Fruit fly (Drosophila melanogaster) whole organism, embryonic: ENCODE results near the gene CG31468.

ENCODE experiments used
- ATbp ChIP-seq: fragments of 200-800 bp; sonication (Bioruptor generic); optimal IDR thresholded peaks from 2 replicates; lab custom pipeline; 2017; ENCODE audit warnings: missing biosample characterization, mild to moderate bottlenecking, missing genetic modification characterization, missing genetic modification reagents
- Antp ChIP-seq: fragments of 200-800 bp; sonication (Bioruptor generic); optimal IDR thresholded peaks from 3 replicates; lab custom pipeline; 2016; ENCODE audit warnings: missing biosample characterization, missing genetic modification characterization
- Bteb2 ChIP-seq: fragments of 200-800 bp; sonication (Bioruptor generic); optimal IDR thresholded peaks from 2 replicates; lab custom pipeline; 2016; ENCODE audit warnings: missing biosample characterization, missing genetic modification characterization
- CG10209 ChIP-seq: fragments of 200-800 bp; sonication (Bioruptor generic); optimal IDR thresholded peaks from 3 replicates; lab custom pipeline; 2017; ENCODE audit warnings: missing biosample characterization, mild to moderate bottlenecking, missing genetic modification characterization, missing genetic modification reagents
- CG1024 ChIP-seq: fragments of 200-800 bp; sonication (Bioruptor generic); IDR thresholded peaks from 2 replicates; pipeline ENCODE4 v1.3.6; 2022; ENCODE audit warnings: missing biosample characterization, missing genetic modification characterization
- CG10959 ChIP-seq: fragments of 200-800 bp; sonication (Bioruptor generic); IDR thresholded peaks from 2 replicates; pipeline ENCODE4 v1.3.6; 2022; ENCODE audit warnings: missing biosample characterization, missing genetic modification characterization
- CG10979 ChIP-seq: fragments of 200-800 bp; sonication (Bioruptor generic); optimal IDR thresholded peaks from 2 replicates; lab custom pipeline; 2018; ENCODE audit warnings: missing biosample characterization, mild to moderate bottlenecking, missing genetic modification characterization, moderate library complexity
- CG11456 ChIP-seq: fragments of 200-800 bp; sonication (Bioruptor generic); IDR thresholded peaks from 3 replicates; pipeline ENCODE4 v1.3.6; 2022; ENCODE audit warnings: missing biosample characterization, missing genetic modification characterization
- CG11695 ChIP-seq: fragments of 200-800 bp; sonication (Bioruptor generic); IDR thresholded peaks from 3 replicates; pipeline ENCODE4 v1.3.6; 2022; ENCODE audit warnings: missing biosample characterization, missing genetic modification characterization
- CG1602 ChIP-seq: fragments of 200-800 bp; sonication (Bioruptor generic); optimal IDR thresholded peaks from 3 replicates; lab custom pipeline; 2016; ENCODE audit warnings: missing biosample characterization, missing genetic modification characterization
- CG1647 ChIP-seq: fragments of 200-800 bp; sonication (Bioruptor generic); optimal IDR thresholded peaks from 3 replicates; lab custom pipeline; 2016; ENCODE audit warnings: missing biosample characterization, missing genetic modification characterization
- CG17802 ChIP-seq: fragments of 200-800 bp; sonication (Bioruptor generic); optimal IDR thresholded peaks from 2 replicates; lab custom pipeline; 2018; ENCODE audit warnings: missing biosample characterization, mild to moderate bottlenecking, missing genetic modification characterization, moderate library complexity
- CG32532 ChIP-seq: fragments of 200-800 bp; sonication (Bioruptor generic); IDR thresholded peaks from 2 replicates; pipeline ENCODE4 v1.3.6; 2022; ENCODE audit warnings: missing biosample characterization, missing genetic modification characterization
- CG3838 ChIP-seq: fragments of 200-800 bp; sonication (Bioruptor generic); optimal IDR thresholded peaks from 3 replicates; lab custom pipeline; 2016; ENCODE audit warnings: missing biosample characterization, missing genetic modification characterization
- CG4282 ChIP-seq: fragments of 200-800 bp; sonication (Bioruptor generic); optimal IDR thresholded peaks from 2 replicates; lab custom pipeline; 2016; ENCODE audit warnings: missing biosample characterization, missing genetic modification characterization
- CG5180 ChIP-seq: fragments of 200-800 bp; sonication (Bioruptor generic); optimal IDR thresholded peaks from 3 replicates; lab custom pipeline; 2017; ENCODE audit warnings: missing biosample characterization, missing genetic modification characterization, mild to moderate bottlenecking, moderate library complexity, missing genetic modification reagents
- CG6689 ChIP-seq: fragments of 200-800 bp; sonication (Bioruptor generic); IDR thresholded peaks from 2 replicates; pipeline ENCODE4 v1.3.6; 2022; ENCODE audit warnings: missing biosample characterization, missing genetic modification characterization
- CG7372 ChIP-seq: fragments of 200-800 bp; sonication (Bioruptor generic); IDR thresholded peaks from 2 replicates; pipeline ENCODE4 v1.3.6; 2022; ENCODE audit warnings: missing biosample characterization, missing genetic modification characterization
- CG7745 ChIP-seq: fragments of 200-800 bp; sonication (Bioruptor generic); optimal IDR thresholded peaks from 2 replicates; lab custom pipeline; 2018; ENCODE audit warnings: missing biosample characterization, mild to moderate bottlenecking, missing genetic modification characterization, moderate library complexity
- CG8089 ChIP-seq: fragments of 200-800 bp; sonication (Bioruptor generic); optimal IDR thresholded peaks from 3 replicates; lab custom pipeline; 2016; ENCODE audit warnings: missing biosample characterization, missing genetic modification characterization
- CG8944 ChIP-seq: fragments of 200-800 bp; sonication (Bioruptor generic); optimal IDR thresholded peaks from 3 replicates; lab custom pipeline; 2016; ENCODE audit warnings: missing biosample characterization, missing genetic modification characterization
- CG9797 ChIP-seq: fragments of 200-800 bp; sonication (Bioruptor generic); optimal IDR thresholded peaks from 3 replicates; lab custom pipeline; 2018; ENCODE audit warnings: missing biosample characterization, mild to moderate bottlenecking, missing genetic modification characterization
- CG9876 ChIP-seq: fragments of 200-800 bp; sonication (Bioruptor generic); optimal IDR thresholded peaks from 2 replicates; lab custom pipeline; 2016; ENCODE audit warnings: missing biosample characterization, missing genetic modification characterization
- D ChIP-seq, 2 experiments: fragments of 200-800 bp in 1 of 2; fragments of >200 bp in 1 of 2; sonication (Bioruptor generic) in 1 of 2; optimal IDR thresholded peaks; 2 replicates in 1 of 2; 3 replicates in 1 of 2; lab custom pipeline; 2017; ENCODE audit warnings: mild to moderate bottlenecking in 1 of 2, missing biosample characterization in 1 of 2, missing genetic modification characterization in 1 of 2, missing genetic modification reagents in 1 of 2
- Hand ChIP-seq: fragments of 200-800 bp; sonication (Bioruptor generic); optimal IDR thresholded peaks from 2 replicates; lab custom pipeline; 2017; ENCODE audit warnings: mild to moderate bottlenecking, missing biosample characterization, missing genetic modification reagents, missing genetic modification characterization
- Hr39 ChIP-seq: fragments of >200 bp; optimal IDR thresholded peaks from 2 replicates; lab custom pipeline; 2017
- Jarid2 ChIP-seq: fragments of 200-800 bp; sonication (Bioruptor generic); optimal IDR thresholded peaks from 3 replicates; lab custom pipeline; 2017; ENCODE audit warnings: mild to moderate bottlenecking, missing biosample characterization, missing genetic modification reagents, missing genetic modification characterization
- NC2α ChIP-seq: fragments of 200-800 bp; sonication (Bioruptor generic); optimal IDR thresholded peaks from 2 replicates; lab custom pipeline; 2016; ENCODE audit warnings: missing biosample characterization, missing genetic modification characterization
- NK7.1 ChIP-seq: fragments of 200-800 bp; sonication (Bioruptor generic); optimal IDR thresholded peaks from 3 replicates; lab custom pipeline; 2016; ENCODE audit warnings: missing biosample characterization, missing genetic modification characterization
- Sox100B ChIP-seq: fragments of 200-800 bp; sonication (Bioruptor generic); optimal IDR thresholded peaks from 3 replicates; lab custom pipeline; 2018; ENCODE audit warnings: missing biosample characterization, mild to moderate bottlenecking, missing genetic modification characterization
- Vsx1 ChIP-seq: fragments of 200-800 bp; sonication (Bioruptor generic); optimal IDR thresholded peaks from 2 replicates; lab custom pipeline; 2017; ENCODE audit warnings: missing biosample characterization, mild to moderate bottlenecking, missing genetic modification characterization, missing genetic modification reagents
- amos ChIP-seq: fragments of 200-800 bp; sonication (Bioruptor generic); IDR thresholded peaks from 2 replicates; pipeline ENCODE4 v1.3.6; 2022; ENCODE audit warnings: missing biosample characterization, missing genetic modification characterization; ENCODE audit not compliant: partially characterized antibody
- ci ChIP-seq: fragments of 200-800 bp; sonication (Bioruptor generic); IDR thresholded peaks from 3 replicates; pipeline ENCODE4 v1.3.6; 2022; ENCODE audit warnings: missing biosample characterization, missing genetic modification characterization
- cwo ChIP-seq: fragments of 200-800 bp; sonication (Bioruptor generic); optimal IDR thresholded peaks from 3 replicates; lab custom pipeline; 2017; ENCODE audit warnings: missing biosample characterization, missing genetic modification characterization, mild to moderate bottlenecking, moderate library complexity, missing genetic modification reagents
- dan ChIP-seq: fragments of 200-800 bp; sonication (Bioruptor generic); IDR thresholded peaks from 2 replicates; pipeline ENCODE4 v1.3.6; 2022; ENCODE audit warnings: missing biosample characterization, missing genetic modification characterization
- fd3F ChIP-seq: fragments of 200-800 bp; sonication (Bioruptor generic); optimal IDR thresholded peaks from 2 replicates; lab custom pipeline; 2018; ENCODE audit warnings: missing biosample characterization, mild to moderate bottlenecking, missing genetic modification characterization, moderate library complexity
- gro ChIP-seq: fragments of 200-800 bp; sonication (Bioruptor generic); optimal IDR thresholded peaks from 2 replicates; lab custom pipeline; 2016; ENCODE audit warnings: missing biosample characterization, missing genetic modification characterization
- hth ChIP-seq: fragments of >200 bp; optimal IDR thresholded peaks from 2 replicates; lab custom pipeline; 2017; ENCODE audit warnings: inconsistent platforms
- insv ChIP-seq, 2 experiments: fragments of 200-800 bp; sonication (Bioruptor generic); optimal IDR thresholded peaks; 3 replicates each; lab custom pipeline; 2016 to 2018; ENCODE audit warnings: missing biosample characterization in 2 of 2, missing genetic modification characterization in 2 of 2
- lbe ChIP-seq: fragments of 200-800 bp; sonication (Bioruptor generic); optimal IDR thresholded peaks from 2 replicates; lab custom pipeline; 2016; ENCODE audit warnings: missing biosample characterization, mild to moderate bottlenecking, missing genetic modification characterization
- nau ChIP-seq: fragments of 200-800 bp; sonication (Bioruptor generic); optimal IDR thresholded peaks from 3 replicates; lab custom pipeline; 2017; ENCODE audit warnings: missing biosample characterization, mild to moderate bottlenecking, missing genetic modification characterization, missing genetic modification reagents
- nerfin-1 ChIP-seq: fragments of 200-800 bp; sonication (Bioruptor generic); optimal IDR thresholded peaks from 3 replicates; lab custom pipeline; 2019; ENCODE audit warnings: missing biosample characterization, mild to moderate bottlenecking, missing genetic modification characterization, moderate library complexity
- peb ChIP-seq: fragments of 200-800 bp; sonication (Bioruptor generic); IDR thresholded peaks from 2 replicates; pipeline ENCODE4 v1.3.6; 2022; ENCODE audit warnings: missing biosample characterization, missing genetic modification characterization
- pros ChIP-seq: fragments of 200-800 bp; sonication (Bioruptor generic); optimal IDR thresholded peaks from 3 replicates; lab custom pipeline; 2019; ENCODE audit warnings: missing biosample characterization, mild to moderate bottlenecking, missing genetic modification characterization, moderate library complexity
- pzg ChIP-seq: fragments of 200-800 bp; sonication (Bioruptor generic); optimal IDR thresholded peaks from 3 replicates; lab custom pipeline; 2018; ENCODE audit warnings: missing biosample characterization, mild to moderate bottlenecking, missing genetic modification characterization, moderate library complexity
- tx ChIP-seq: fragments of 200-800 bp; sonication (Bioruptor generic); optimal IDR thresholded peaks from 2 replicates; lab custom pipeline; 2016; ENCODE audit warnings: missing biosample characterization, missing genetic modification characterization
- unpg ChIP-seq: fragments of 200-800 bp; sonication (Bioruptor generic); optimal IDR thresholded peaks from 3 replicates; lab custom pipeline; 2018; ENCODE audit warnings: missing biosample characterization, mild to moderate bottlenecking, missing genetic modification characterization, moderate library complexity
- wdn ChIP-seq: fragments of 200-800 bp; sonication (Bioruptor generic); IDR thresholded peaks from 2 replicates; pipeline ENCODE4 v1.3.6; 2022; ENCODE audit warnings: missing biosample characterization, missing genetic modification characterization
- zen ChIP-seq: fragments of 200-800 bp; sonication (Bioruptor generic); optimal IDR thresholded peaks from 3 replicates; lab custom pipeline; 2018; ENCODE audit warnings: missing biosample characterization, mild to moderate bottlenecking, missing genetic modification characterization, moderate library complexity

CG31468 gene

dm6 chr3R:23669401-23670216 lies 30.5 kb downstream of the CG31468 start, which contains the start of gene CG31145 (continued):
- peak; percentile 61 for TF ChIP-seq pros (GFP tag; lab: Kevin White, UChicago)
- TF ChIP-seq Bteb2, result peak; percentile 100
- peak; percentile 96 for TF ChIP-seq CG3838
- peak; percentile 99 for TF ChIP-seq CG10979 (tag; lab: Kevin White, UChicago)
- TF ChIP-seq CG10209 (GFP tag; lab: Kevin White, UChicago), result peak; percentile 100
- peak; percentile 99 for TF ChIP-seq fd3F (GFP tag; lab: Kevin White, UChicago)
- peak; percentile 100 for TF ChIP-seq nau
- TF ChIP-seq Jarid2 (GFP tag; lab: Kevin White, UChicago), result peak; percentile 97
- peak; percentile 89 for TF ChIP-seq dan (GFP tag; lab: Robert Waterston, UW)
- peak; percentile 37 for TF ChIP-seq CG7745 (tag; lab: Kevin White, UChicago)
- TF ChIP-seq Antp (GFP tag; lab: Kevin White, UChicago), result peak; percentile 99
- TF ChIP-seq CG1024 (GFP tag; lab: Robert Waterston, UW), result peak; percentile 92
- peak; percentile 94 for TF ChIP-seq CG17802 (tag; lab: Kevin White, UChicago)
- peak; percentile 100 for TF ChIP-seq Sox100B (GFP tag; lab: Kevin White, UChicago)
- TF ChIP-seq CG6689 (GFP tag; lab: Robert Waterston, UW), result peak; percentile 99
- TF ChIP-seq pzg (GFP tag; lab: Kevin White, UChicago), result peak; percentile 35
- peak; percentile 99 for TF ChIP-seq cwo
- TF ChIP-seq CG4282, result peak; percentile 99
- peak; percentile 99 for TF ChIP-seq CG7372 (GFP tag; lab: Robert Waterston, UW)
- peak; percentile 99 for TF ChIP-seq CG1647 (GFP tag; lab: Kevin White, UChicago)
- peak; percentile 98 for TF ChIP-seq zen (tag; lab: Kevin White, UChicago)
- TF ChIP-seq amos, result no peak; the same call in 1 of the 2 replicates
- TF ChIP-seq ATbp (GFP tag; lab: Kevin White, UChicago), result peak; percentile 100
- peak; percentile 99 for TF ChIP-seq CG8089 (GFP tag; lab: Kevin White, UChicago)
- peak; percentile 97 for TF ChIP-seq lbe
- TF ChIP-seq NK7.1, result peak; percentile 99
- TF ChIP-seq CG32532 (GFP tag; lab: Robert Waterston, UW), result peak; percentile 99
- peak; percentile 99 for TF ChIP-seq CG8944 (GFP tag; lab: Kevin White, UChicago)
- peak; percentile 99 for TF ChIP-seq CG11456 (GFP tag; lab: Robert Waterston, UW)
- peak; percentile 98 for TF ChIP-seq nerfin-1 (tag; lab: Kevin White, UChicago)
- TF ChIP-seq gro (GFP tag; lab: Kevin White, UChicago), result peak; percentile 100
- peak; percentile 73 for TF ChIP-seq CG9797 (GFP tag; lab: Kevin White, UChicago)
- no peak for TF ChIP-seq Hr39
- TF ChIP-seq NC2α (GFP tag; lab: Kevin White, UChicago), result peak; percentile 99
- peak; percentile 99 for TF ChIP-seq CG11695 (GFP tag; lab: Robert Waterston, UW)
- peak; percentile 94 for TF ChIP-seq CG5180 (GFP tag; lab: Kevin White, UChicago)
- TF ChIP-seq CG9876 (GFP tag; lab: Kevin White, UChicago), result peak; percentile 99
- peak; percentile 99 for TF ChIP-seq Hand (GFP tag; lab: Kevin White, UChicago)
- peak; percentile 76 to 83 for TF ChIP-seq insv (GFP tag; optimal IDR thresholded peaks at IDR 0.05; lab: Kevin White, UChicago)
- no peak for TF ChIP-seq hth
- TF ChIP-seq CG10959 (GFP tag; lab: Robert Waterston, UW), result peak; percentile 95
- TF ChIP-seq D (optimal IDR thresholded peaks at IDR 0.05; lab: Kevin White, UChicago), result no peak
- TF ChIP-seq D (GFP tag; optimal IDR thresholded peaks at IDR 0.05; lab: Kevin White, UChicago), result peak; percentile 100
- TF ChIP-seq ci (GFP tag; lab: Robert Waterston, UW), result peak; percentile 98
- peak; percentile 99 for TF ChIP-seq tx (GFP tag; lab: Kevin White, UChicago)
- peak; percentile 98 for TF ChIP-seq Vsx1 (GFP tag; lab: Kevin White, UChicago)
- peak; percentile 98 for TF ChIP-seq wdn (GFP tag; lab: Robert Waterston, UW)
- peak; percentile 99 for TF ChIP-seq unpg (GFP tag; lab: Kevin White, UChicago)
- peak; percentile 99 for TF ChIP-seq peb (GFP tag; lab: Robert Waterston, UW)
- TF ChIP-seq CG1602 (GFP tag; lab: Kevin White, UChicago), result peak; percentile 99
